Fruit fly (Drosophila melanogaster) whole organism: ENCODE measurements around the gene PKD.

Experiments
- CG8478 ChIP-seq: fragments of >200 bp; optimal IDR thresholded peaks from 2 replicates; lab custom pipeline; 2018; ENCODE audit warnings: inconsistent platforms
- Dll ChIP-seq: fragments of >200 bp; optimal IDR thresholded peaks from 2 replicates; lab custom pipeline; 2017
- EcR ChIP-seq, 2 experiments: fragments of >200 bp; optimal IDR thresholded peaks; 2 replicates each; lab custom pipeline; 2017; ENCODE audit warnings: missing biosample characterization in 2 of 2, missing genetic modification characterization in 2 of 2, missing genetic modification reagents in 2 of 2
- pan ChIP-seq: fragments of >200 bp; optimal IDR thresholded peaks from 2 replicates; lab custom pipeline; 2017
- psq ChIP-seq: fragments of >200 bp; optimal IDR thresholded peaks from 2 replicates; lab custom pipeline; 2017
- usp ChIP-seq: fragments of >200 bp; optimal IDR thresholded peaks from 2 replicates; lab custom pipeline; 2017; ENCODE audit warnings: missing biosample characterization, missing genetic modification characterization, mixed read lengths

Gene PKD

dm6 chr3R:18301569-18301968, 12.6 kb downstream of the PKD start, which contains the start of gene Polr1E:
Gene Polr1E (minus strand): TSS chr3R:18301728.
- TF ChIP-seq EcR (GFP tag; optimal IDR thresholded peaks at IDR 0.05; lab: Kevin White, UChicago), result no peak
- no peak for TF ChIP-seq psq (lab: Kevin White, UChicago)
- TF ChIP-seq CG8478 (lab: Kevin White, UChicago), result no peak
- no peak for TF ChIP-seq Dll (lab: Kevin White, UChicago)
- no peak for TF ChIP-seq pan (lab: Kevin White, UChicago)
- no peak for TF ChIP-seq usp (GFP tag; lab: Kevin White, UChicago)

DNA sequence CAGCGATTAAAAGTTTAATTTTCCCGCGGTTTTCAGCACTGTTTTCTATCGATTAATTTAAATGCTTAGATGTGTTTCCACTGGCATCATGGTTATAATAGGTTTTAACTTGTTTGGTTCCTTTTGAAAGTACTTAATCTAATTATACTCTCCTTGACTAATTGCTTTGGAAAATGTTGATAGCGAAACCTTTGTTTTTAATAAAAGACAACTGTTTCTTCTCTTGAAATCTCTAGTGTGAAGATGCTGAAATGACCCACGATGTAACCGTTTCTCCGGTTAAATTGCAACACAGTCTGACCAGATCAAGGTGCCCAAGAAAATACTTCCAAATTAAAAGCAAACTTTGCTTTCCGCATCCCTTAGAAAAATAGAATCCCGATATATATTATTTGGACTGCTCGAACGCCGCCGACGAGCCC, 15.3 kb downstream of the PKD start, which contains the start of gene Dlc90F:
Gene Dlc90F (plus strand): TSS at position 330 of the 422 bp plus-strand sequence.
- TF ChIP-seq Dll (lab: Kevin White, UChicago) (no peak), CG8478 (lab: Kevin White, UChicago) (no peak), psq (lab: Kevin White, UChicago) (no peak), pan (lab: Kevin White, UChicago) (no peak), EcR (GFP tag; optimal IDR thresholded peaks at IDR 0.05; lab: Kevin White, UChicago) (no peak), usp (GFP tag; lab: Kevin White, UChicago) (no peak)

- TF ChIP-seq CG8478 (lab: Kevin White, UChicago), result no peak
- no peak for TF ChIP-seq psq (lab: Kevin White, UChicago)
- TF ChIP-seq Dll (lab: Kevin White, UChicago), result no peak
- TF ChIP-seq usp (GFP tag; lab: Kevin White, UChicago), result no peak
- no peak for TF ChIP-seq pan (lab: Kevin White, UChicago)
- no peak for TF ChIP-seq EcR (GFP tag; optimal IDR thresholded peaks at IDR 0.05; lab: Kevin White, UChicago)
Observed at dm6 chr3R:18298298-18298899, 15.8 kb downstream of the PKD start.

- TF ChIP-seq Dll (lab: Kevin White, UChicago) (no peak), usp (GFP tag; lab: Kevin White, UChicago) (no peak), EcR (GFP tag; optimal IDR thresholded peaks at IDR 0.05; lab: Kevin White, UChicago) (no peak), pan (lab: Kevin White, UChicago) (no peak), CG8478 (lab: Kevin White, UChicago) (no peak), psq (lab: Kevin White, UChicago) (no peak)
Observed at dm6 chr3R:18297444-18298297, 16.5 kb downstream of the PKD start.

DNA sequence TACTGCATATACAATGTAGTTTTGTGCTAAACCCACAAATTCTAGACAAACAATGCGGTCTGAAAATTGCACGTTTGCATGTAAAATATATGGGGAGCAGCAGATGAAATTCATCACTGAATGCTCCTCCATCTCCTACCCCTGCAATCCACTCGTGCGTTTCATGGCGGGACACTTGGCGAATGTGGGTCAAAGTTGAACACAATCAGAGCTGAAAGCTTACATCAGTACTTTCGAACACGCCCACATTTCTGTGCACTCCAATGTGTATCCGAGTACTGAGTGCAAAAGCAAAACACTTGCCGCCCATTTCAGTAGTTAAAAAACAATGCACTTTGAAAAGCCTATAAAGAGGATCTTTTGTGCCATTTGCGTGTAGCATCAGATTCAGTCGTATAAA, 17.5 kb downstream of the PKD start:
- TF ChIP-seq Dll (lab: Kevin White, UChicago) (no peak), EcR (GFP tag; optimal IDR thresholded peaks at IDR 0.05; lab: Kevin White, UChicago) (no peak), pan (lab: Kevin White, UChicago) (no peak), psq (lab: Kevin White, UChicago) (no peak), usp (GFP tag; lab: Kevin White, UChicago) (no peak), CG8478 (lab: Kevin White, UChicago) (no peak)

- no peak for TF ChIP-seq usp (GFP tag; lab: Kevin White, UChicago)
- no peak for TF ChIP-seq EcR (GFP tag; optimal IDR thresholded peaks at IDR 0.05; lab: Kevin White, UChicago)
- no peak for TF ChIP-seq Dll (lab: Kevin White, UChicago)
Observed at dm6 chr3R:18296084-18296483, 18.1 kb downstream of the PKD start.

DNA sequence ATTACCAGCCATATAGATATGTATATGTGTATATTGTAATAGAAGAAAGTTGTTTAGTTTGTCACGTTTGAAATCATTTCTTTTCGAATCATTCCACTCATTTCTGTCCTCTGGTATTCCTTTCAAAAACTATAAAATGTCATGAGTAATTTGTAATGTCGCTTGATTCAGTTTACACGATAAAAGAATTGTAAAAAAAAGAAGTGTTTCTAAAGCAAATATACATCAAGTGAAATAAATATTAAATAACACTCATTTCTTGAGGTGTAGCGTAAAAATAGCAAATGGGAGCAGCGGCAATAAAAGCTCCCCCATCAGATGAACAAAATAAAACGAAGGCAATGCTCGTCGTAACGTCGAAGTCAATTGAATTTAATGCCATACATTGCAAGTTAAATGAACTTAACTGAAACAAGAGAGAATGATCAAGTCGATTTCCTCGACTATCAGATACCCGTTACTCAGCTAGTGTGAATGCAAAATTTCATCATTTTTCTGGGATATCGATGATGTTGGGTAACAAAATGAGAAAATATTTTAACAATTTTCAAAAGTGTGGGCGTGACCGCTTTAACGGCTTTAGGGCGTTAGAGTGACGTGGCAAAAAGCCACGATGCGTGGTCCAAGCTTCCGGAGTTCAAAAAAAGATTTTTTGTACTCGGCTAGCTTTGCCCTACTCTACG, 18.8 kb downstream of the PKD start:
- TF ChIP-seq CG8478 (lab: Kevin White, UChicago) (no peak), usp (GFP tag; lab: Kevin White, UChicago) (no peak), psq (lab: Kevin White, UChicago) (no peak), EcR (GFP tag; optimal IDR thresholded peaks at IDR 0.05; lab: Kevin White, UChicago) (no peak), pan (lab: Kevin White, UChicago) (no peak), Dll (lab: Kevin White, UChicago) (no peak)

DNA sequence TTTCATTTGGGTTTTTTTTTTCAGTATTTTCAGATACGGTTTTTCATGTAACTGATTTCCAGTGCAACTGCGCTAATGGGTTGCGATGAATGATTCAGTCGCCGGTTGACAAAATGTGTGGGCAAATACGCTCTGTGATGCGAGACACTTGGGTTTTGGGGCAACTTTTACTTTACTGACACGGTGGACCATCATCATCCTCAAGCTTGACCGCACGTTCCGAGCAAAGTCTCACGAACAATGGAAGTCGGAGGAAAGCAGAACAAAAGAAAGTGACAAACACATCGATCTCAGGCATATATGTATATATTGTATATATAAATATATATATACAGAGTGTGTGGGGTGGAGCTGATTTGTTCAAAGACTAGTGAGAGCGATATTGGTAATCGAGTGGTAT, 19.7 kb downstream of the PKD start:
- no peak for TF ChIP-seq CG8478 (lab: Kevin White, UChicago)
- no peak for TF ChIP-seq psq (lab: Kevin White, UChicago)
- no peak for TF ChIP-seq EcR (GFP tag; optimal IDR thresholded peaks at IDR 0.05; lab: Kevin White, UChicago)
- no peak for TF ChIP-seq Dll (lab: Kevin White, UChicago)
- TF ChIP-seq usp (GFP tag; lab: Kevin White, UChicago), result no peak
- TF ChIP-seq pan (lab: Kevin White, UChicago), result no peak

- TF ChIP-seq psq (lab: Kevin White, UChicago) (no peak), CG8478 (lab: Kevin White, UChicago) (no peak), pan (lab: Kevin White, UChicago) (no peak), Dll (lab: Kevin White, UChicago) (no peak), EcR (GFP tag; optimal IDR thresholded peaks at IDR 0.05; lab: Kevin White, UChicago) (no peak), usp (GFP tag; lab: Kevin White, UChicago) (no peak)
Observed at dm6 chr3R:18292371-18292770, 21.8 kb downstream of the PKD start.

- no peak for TF ChIP-seq psq (lab: Kevin White, UChicago)
- TF ChIP-seq CG8478 (lab: Kevin White, UChicago), result no peak
- TF ChIP-seq usp (GFP tag; lab: Kevin White, UChicago), result no peak
- no peak for TF ChIP-seq EcR (GFP tag; optimal IDR thresholded peaks at IDR 0.05; lab: Kevin White, UChicago)
- no peak for TF ChIP-seq pan (lab: Kevin White, UChicago)
- TF ChIP-seq Dll (lab: Kevin White, UChicago), result no peak
Observed at dm6 chr3R:18291831-18292230, 22.4 kb downstream of the PKD start.
